Worm (Caenorhabditis elegans) whole organism, midembryonic: ENCODE results near the gene gpr-1.

ENCODE experiments used
- T22C8.4 ChIP-seq: fragments of 200-800 bp; sonication (Bioruptor generic); IDR thresholded peaks from 2 replicates; pipeline ENCODE4 v1.3.6; 2022; ENCODE audit warnings: missing genetic modification characterization, missing compliant biosample characterization
- flt-1 ChIP-seq: fragments of 200-800 bp; sonication (Bioruptor generic); IDR thresholded peaks from 2 replicates; pipeline ENCODE4 v1.3.6; 2022; ENCODE audit warnings: missing genetic modification characterization, missing compliant biosample characterization
- klf-2 ChIP-seq: fragments of 200-800 bp; sonication (Bioruptor generic); conservative IDR thresholded peaks from 2 replicates; pipeline ENCODE4 v1.3.6; 2022; ENCODE audit warnings: missing genetic modification reagents, missing genetic modification characterization, missing compliant biosample characterization
- med-1 ChIP-seq: sonication (generic microtip); optimal IDR thresholded peaks from 2 replicates; lab custom pipeline; 2017; ENCODE audit warnings: missing genetic modification characterization, mild to moderate bottlenecking, missing compliant biosample characterization, antibody characterized with exemption, missing genetic modification reagents; ENCODE audit not compliant: insufficient read depth

DNA sequence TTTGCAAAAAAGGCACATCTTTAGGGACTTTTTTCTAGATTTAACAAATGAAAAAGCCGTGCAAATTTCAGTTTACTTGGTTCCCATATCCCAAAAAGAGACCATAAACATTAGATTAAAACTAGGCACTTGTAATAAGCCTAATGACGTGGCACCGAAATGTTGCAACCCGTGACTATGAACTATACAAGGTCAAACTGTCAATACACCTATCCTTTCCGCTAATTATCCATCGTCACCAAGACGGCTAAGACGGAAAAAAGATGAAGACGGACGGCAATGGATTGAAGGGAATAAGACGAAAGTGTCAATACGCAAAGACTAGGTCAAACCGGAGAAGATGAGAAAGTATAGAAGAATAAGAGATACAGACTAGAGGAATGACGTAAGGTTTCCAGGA, 29.8 kb upstream of the gpr-1 start:
- TF ChIP-seq T22C8.4 (GFP tag; lab: Robert Waterston, UW), result no peak
- TF ChIP-seq klf-2 (GFP tag; lab: Robert Waterston, UW), result no peak
- no peak for TF ChIP-seq flt-1 (GFP tag; lab: Robert Waterston, UW)
- TF ChIP-seq med-1 (GFP tag; lab: Kevin White, UChicago), result no peak
